Fruit fly (Drosophila melanogaster): ENCODE results near the gene CG14257.

dm6 chr3R:27116465-27117092 is 40.9 kb downstream of the CG14257 start, which contains the start of the genes CG6066 and CG5880:
- TF ChIP-seq CG12236 (GFP tag; optimal IDR thresholded peaks at IDR 0.05) (no peak), CG18619 (GFP tag; optimal IDR thresholded peaks at IDR 0.05) (no peak), Chrac-16 (GFP tag; optimal IDR thresholded peaks at IDR 0.05) (no peak), dmrt99B (tag; optimal IDR thresholded peaks at IDR 0.05) (no peak), ap (GFP tag; IDR thresholded peaks at IDR 0.05) (no peak), vvl (GFP tag; IDR thresholded peaks at IDR 0.05) (no peak)

Measured in whole organism, embryonic.